Worm (Caenorhabditis elegans) whole organism, early embryonic: ENCODE measurements around the gene srg-50.

ENCODE experiments used
- B0310.2 ChIP-seq: sonication (generic microtip); optimal IDR thresholded peaks from 2 replicates; lab custom pipeline; 2016; ENCODE audit warnings: mild to moderate bottlenecking, missing genetic modification characterization, missing compliant biosample characterization
- F13C5.2 ChIP-seq: sonication (generic microtip); optimal IDR thresholded peaks from 2 replicates; lab custom pipeline; 2017; ENCODE audit warnings: mild to moderate bottlenecking, missing genetic modification characterization, inconsistent platforms, missing compliant biosample characterization
- aly-1 ChIP-seq: sonication (generic microtip); optimal IDR thresholded peaks from 2 replicates; lab custom pipeline; 2016; ENCODE audit warnings: missing genetic modification characterization, missing compliant biosample characterization
- ama-1 ChIP-seq: fragments of 150-350 bp; optimal IDR thresholded peaks from 2 replicates; lab custom pipeline; 2014
- ceh-13 ChIP-seq: fragments of 200-800 bp; sonication (Bioruptor generic); optimal IDR thresholded peaks from 2 replicates; lab custom pipeline; 2018; ENCODE audit warnings: mild to moderate bottlenecking, missing genetic modification characterization, missing compliant biosample characterization
- ceh-36 ChIP-seq: sonication (generic microtip); optimal IDR thresholded peaks from 2 replicates; lab custom pipeline; 2016; ENCODE audit warnings: missing genetic modification characterization, inconsistent platforms, missing compliant biosample characterization
- ets-7 ChIP-seq: sonication (generic microtip); optimal IDR thresholded peaks from 2 replicates; lab custom pipeline; 2016; ENCODE audit warnings: missing genotype, missing genetic modification characterization, missing compliant biosample characterization
- flt-1 ChIP-seq: fragments of 200-800 bp; sonication (Bioruptor generic); IDR thresholded peaks from 2 replicates; pipeline ENCODE4 v1.3.6; 2022; ENCODE audit warnings: missing genetic modification characterization, missing compliant biosample characterization
- hmbx-1 ChIP-seq: sonication (generic microtip); optimal IDR thresholded peaks from 2 replicates; lab custom pipeline; 2016; ENCODE audit warnings: mild to moderate bottlenecking, missing genetic modification characterization, missing compliant biosample characterization
- hmg-4 ChIP-seq: fragments of 200-800 bp; sonication (Bioruptor generic); optimal IDR thresholded peaks from 2 replicates; lab custom pipeline; 2018; ENCODE audit warnings: mild to moderate bottlenecking, missing genetic modification characterization, missing compliant biosample characterization
- hnd-1 ChIP-seq: sonication (generic microtip); optimal IDR thresholded peaks from 2 replicates; lab custom pipeline; 2016; ENCODE audit warnings: missing genetic modification characterization, missing compliant biosample characterization
- pes-1 ChIP-seq: fragments of 200-800 bp; sonication (Bioruptor generic); IDR thresholded peaks from 2 replicates; pipeline ENCODE4 v1.3.6; 2022; ENCODE audit warnings: missing genetic modification reagents, missing genetic modification characterization, missing compliant biosample characterization
- scrt-1 ChIP-seq: fragments of 200-800 bp; sonication (Bioruptor generic); IDR thresholded peaks from 2 replicates; pipeline ENCODE4 v1.3.6; 2022; ENCODE audit warnings: missing genetic modification characterization, missing compliant biosample characterization
- sea-1 ChIP-seq: fragments of 200-800 bp; sonication (Bioruptor generic); conservative IDR thresholded peaks from 2 replicates; pipeline ENCODE4 v1.3.6; 2022; ENCODE audit warnings: missing genetic modification characterization, missing compliant biosample characterization
- tbx-11 ChIP-seq: fragments of 200-800 bp; sonication (Bioruptor generic); IDR thresholded peaks from 2 replicates; pipeline ENCODE4 v1.3.6; 2022; ENCODE audit warnings: missing genetic modification characterization, missing compliant biosample characterization
- tbx-37 ChIP-seq: fragments of 200-800 bp; sonication (Bioruptor generic); conservative IDR thresholded peaks from 2 replicates; pipeline ENCODE4 v1.3.6; 2022; ENCODE audit warnings: missing genetic modification reagents, missing genetic modification characterization, missing compliant biosample characterization
- tra-4 ChIP-seq: sonication (generic microtip); optimal IDR thresholded peaks from 2 replicates; lab custom pipeline; 2017; ENCODE audit warnings: missing genetic modification characterization, missing compliant biosample characterization

Gene srg-50

DNA sequence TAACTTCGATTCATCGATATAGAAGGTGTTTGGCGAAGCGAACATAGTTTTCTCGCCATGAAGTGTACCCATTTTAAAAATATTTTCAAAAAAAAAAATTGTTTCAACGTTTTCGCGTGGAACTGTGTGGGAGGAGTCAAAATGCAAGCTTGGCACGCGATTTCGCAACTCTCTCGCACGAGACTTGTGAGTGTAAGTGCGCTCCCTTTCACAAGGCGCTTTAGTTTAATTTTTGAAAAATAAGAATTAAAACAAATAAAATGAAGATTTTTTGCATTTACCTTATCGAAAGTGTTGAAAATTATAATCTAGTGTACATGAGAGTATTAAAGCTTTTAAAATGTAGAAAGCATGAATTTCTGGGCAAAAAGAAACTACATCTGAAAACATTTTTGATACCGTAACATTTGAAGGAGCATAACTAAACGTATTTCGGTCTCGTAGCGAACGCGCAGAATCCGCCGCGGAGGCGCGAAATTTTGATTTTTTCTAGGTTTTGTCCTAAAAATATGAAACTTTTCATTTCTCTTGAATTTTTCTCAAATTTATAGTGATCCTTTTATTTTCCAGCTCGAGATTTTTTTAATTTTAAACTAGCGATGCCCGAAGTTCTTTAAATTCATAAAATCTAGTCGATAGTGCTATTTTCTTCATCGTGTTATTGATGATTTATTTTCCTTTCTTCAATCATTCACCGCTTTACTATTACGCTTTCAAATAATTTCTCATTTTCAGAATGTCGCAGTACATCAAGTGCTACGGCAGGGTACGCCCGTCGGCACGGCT, 35.3 kb downstream of the srg-50 start, which contains the start of the genes cogc-2 and klp-18:
cogc-2 (minus strand) TSS at position 105 of the 786 bp plus-strand sequence.
klp-18 (plus strand) TSS at position 736 of the 786 bp plus-strand sequence.
- TF ChIP-seq sea-1 (GFP tag; lab: Robert Waterston, UW) = no peak; the same call in 1 of the 2 replicates
- no peak; the same call in 1 of the 2 replicates for TF ChIP-seq flt-1 (GFP tag; lab: Robert Waterston, UW)
- peak; percentile 2 for TF ChIP-seq ceh-13
- peak; percentile 17 for TF ChIP-seq ets-7
- TF ChIP-seq hmg-4 (GFP tag; lab: Kevin White, UChicago) = peak; percentile 70
- TF ChIP-seq tbx-11 (GFP tag; lab: Robert Waterston, UW) = peak; percentile 50; the same call in 1 of the 2 replicates
- peak; percentile 56 for TF ChIP-seq tbx-37
- TF ChIP-seq ama-1 (lab: Kevin White, UChicago) = no peak
- TF ChIP-seq B0310.2 (tag; lab: Kevin White, UChicago) = no peak
- no peak for TF ChIP-seq tra-4 (tag; lab: Kevin White, UChicago)
- TF ChIP-seq hmbx-1 (tag; lab: Kevin White, UChicago) = peak; percentile 7
- TF ChIP-seq ceh-36 (tag; lab: Kevin White, UChicago) = peak; percentile 23
- TF ChIP-seq F13C5.2 (tag; lab: Kevin White, UChicago) = peak; percentile 89
- TF ChIP-seq pes-1 (GFP tag; lab: Robert Waterston, UW) = peak; percentile 72
- TF ChIP-seq aly-1 (tag; lab: Kevin White, UChicago) = peak; percentile 38
- TF ChIP-seq scrt-1 (GFP tag; lab: Robert Waterston, UW) = peak; percentile 76
- TF ChIP-seq hnd-1 = peak; percentile 26

DNA sequence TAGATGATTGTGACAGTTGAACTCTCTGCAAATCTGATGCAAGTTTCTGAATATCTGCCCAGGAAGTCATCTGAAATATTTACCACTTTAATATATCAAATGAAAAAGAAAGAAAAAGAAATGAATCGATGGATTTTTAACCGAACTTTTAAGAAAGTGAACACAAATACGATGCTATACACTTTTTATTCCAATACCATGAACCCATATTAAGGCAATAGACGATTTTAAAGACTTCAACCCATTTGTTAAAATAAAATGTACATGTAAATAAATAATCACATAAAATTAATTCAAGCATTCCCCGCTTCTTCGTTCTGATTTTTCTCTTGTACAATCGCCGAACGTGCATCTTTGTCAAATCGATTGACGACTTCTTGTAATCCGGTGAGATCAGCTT, 38.2 kb downstream of the srg-50 start, which contains the start of gene ufl-1:
ufl-1 (minus strand) TSS at position 70 of the 400 bp plus-strand sequence.
- TF ChIP-seq sea-1 (GFP tag; lab: Robert Waterston, UW) (no peak), B0310.2 (tag; lab: Kevin White, UChicago) (no peak), hnd-1 (no peak), ceh-13 (no peak), ama-1 (lab: Kevin White, UChicago) (no peak), pes-1 (GFP tag; lab: Robert Waterston, UW) (no peak), F13C5.2 (tag; lab: Kevin White, UChicago) (no peak), tra-4 (tag; lab: Kevin White, UChicago) (no peak), ceh-36 (tag; lab: Kevin White, UChicago) (no peak), tbx-37 (no peak), hmg-4 (GFP tag; lab: Kevin White, UChicago) (no peak)

DNA sequence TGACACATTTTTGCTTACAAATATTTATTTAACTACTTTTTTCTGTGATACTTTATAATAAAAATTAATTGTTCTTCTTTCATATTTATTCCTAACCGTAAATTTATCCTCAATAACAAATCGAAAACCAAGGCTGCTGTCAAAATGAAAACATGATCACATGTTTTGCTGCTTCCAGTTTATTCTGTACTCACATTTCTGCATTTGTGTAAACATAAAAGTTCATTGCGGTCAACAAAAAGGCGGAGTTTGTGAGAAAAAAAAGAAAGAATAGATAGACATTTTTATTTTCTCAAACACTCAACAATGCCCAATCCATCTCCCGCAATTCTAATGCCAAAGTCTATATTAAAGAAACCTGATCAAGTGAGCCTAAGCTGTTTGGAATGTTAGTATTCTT, 39.1 kb downstream of the srg-50 start, which contains the start of gene C06G3.3:
C06G3.3 (plus strand) TSS at position 301 of the 400 bp plus-strand sequence.
- TF ChIP-seq tbx-37 (no peak), ceh-36 (tag; lab: Kevin White, UChicago) (no peak), hnd-1 (no peak), hmg-4 (GFP tag; lab: Kevin White, UChicago) (no peak), tbx-11 (GFP tag; lab: Robert Waterston, UW) (no peak), sea-1 (GFP tag; lab: Robert Waterston, UW) (no peak)

DNA sequence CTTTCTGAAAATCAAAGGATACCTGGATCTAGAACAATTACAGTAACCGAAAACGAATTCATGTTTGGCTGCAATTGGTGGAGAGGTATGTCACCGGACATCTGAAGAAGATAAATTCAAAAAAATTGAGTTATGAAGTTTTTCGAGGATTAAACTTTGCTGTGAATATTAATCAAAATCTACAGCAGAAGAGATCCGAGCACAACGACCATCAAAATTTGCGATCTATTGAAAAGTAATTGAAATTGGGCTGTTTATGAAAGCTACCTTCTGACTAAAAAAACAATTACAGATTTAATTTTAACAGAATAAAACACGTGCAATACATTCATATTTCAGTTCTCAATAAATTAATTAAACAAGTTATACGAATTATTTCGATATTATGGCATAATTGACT, 42.5 kb downstream of the srg-50 start, which contains the start of gene C06G3.8:
C06G3.8 (minus strand) TSS at position 101 of the 400 bp plus-strand sequence.
- no peak for TF ChIP-seq tbx-11 (GFP tag; lab: Robert Waterston, UW)
- no peak for TF ChIP-seq scrt-1 (GFP tag; lab: Robert Waterston, UW)
- TF ChIP-seq ama-1 (lab: Kevin White, UChicago) = no peak
- TF ChIP-seq B0310.2 (tag; lab: Kevin White, UChicago) = no peak
- TF ChIP-seq sea-1 (GFP tag; lab: Robert Waterston, UW) = no peak
- no peak for TF ChIP-seq hnd-1
- TF ChIP-seq flt-1 (GFP tag; lab: Robert Waterston, UW) = no peak
- no peak for TF ChIP-seq aly-1 (tag; lab: Kevin White, UChicago)
- TF ChIP-seq tra-4 (tag; lab: Kevin White, UChicago) = no peak
- TF ChIP-seq ets-7 = no peak
- TF ChIP-seq pes-1 (GFP tag; lab: Robert Waterston, UW) = no peak
- TF ChIP-seq ceh-36 (tag; lab: Kevin White, UChicago) = no peak

DNA sequence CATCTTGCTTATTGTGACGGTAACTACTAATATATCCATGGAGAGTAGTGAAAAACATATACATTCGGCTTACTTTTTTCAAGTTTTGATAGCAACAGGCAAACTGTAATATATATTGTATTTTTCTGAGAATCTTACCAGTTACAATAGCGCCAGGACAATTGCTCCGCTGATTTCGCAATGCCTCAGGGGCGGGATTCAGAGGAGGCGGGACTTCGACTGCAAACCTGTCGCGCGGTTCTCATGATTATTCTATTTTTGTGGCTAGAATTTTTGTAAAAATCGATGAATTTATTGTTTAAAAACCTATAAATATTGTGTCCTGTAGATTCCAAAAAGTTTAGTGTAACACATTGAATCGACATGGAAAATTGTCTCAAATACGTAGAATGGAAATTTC, 43.9 kb downstream of the srg-50 start:
- TF ChIP-seq tbx-11 (GFP tag; lab: Robert Waterston, UW) (no peak), F13C5.2 (tag; lab: Kevin White, UChicago) (no peak), ets-7 (no peak), hnd-1 (no peak), ceh-36 (tag; lab: Kevin White, UChicago) (no peak), sea-1 (GFP tag; lab: Robert Waterston, UW) (no peak), scrt-1 (GFP tag; lab: Robert Waterston, UW) (no peak), hmg-4 (GFP tag; lab: Kevin White, UChicago) (no peak), B0310.2 (tag; lab: Kevin White, UChicago) (no peak), tra-4 (tag; lab: Kevin White, UChicago) (no peak)

DNA sequence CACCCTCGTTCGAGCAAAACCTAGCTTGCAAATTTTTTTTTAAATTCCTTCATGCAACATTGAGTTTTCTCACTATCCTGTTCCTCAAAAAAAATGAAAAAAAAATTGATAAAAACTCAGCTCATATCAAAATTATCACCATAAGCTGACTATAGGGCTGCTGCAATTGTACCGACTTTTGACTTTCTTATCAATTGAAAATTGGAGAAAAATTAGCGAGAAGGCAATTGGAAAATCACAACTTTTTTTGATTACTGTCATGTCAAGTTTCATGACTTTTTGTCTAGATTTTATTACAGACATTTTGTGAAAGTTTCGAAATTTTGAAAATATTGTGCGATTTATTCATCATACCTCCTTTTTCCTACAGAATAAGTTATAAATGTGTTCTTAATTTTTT, 49.1 kb downstream of the srg-50 start:
- TF ChIP-seq ceh-13 = no peak
- TF ChIP-seq sea-1 (GFP tag; lab: Robert Waterston, UW) = no peak
- no peak for TF ChIP-seq scrt-1 (GFP tag; lab: Robert Waterston, UW)
- no peak for TF ChIP-seq hmg-4 (GFP tag; lab: Kevin White, UChicago)
- TF ChIP-seq tbx-11 (GFP tag; lab: Robert Waterston, UW) = no peak

DNA sequence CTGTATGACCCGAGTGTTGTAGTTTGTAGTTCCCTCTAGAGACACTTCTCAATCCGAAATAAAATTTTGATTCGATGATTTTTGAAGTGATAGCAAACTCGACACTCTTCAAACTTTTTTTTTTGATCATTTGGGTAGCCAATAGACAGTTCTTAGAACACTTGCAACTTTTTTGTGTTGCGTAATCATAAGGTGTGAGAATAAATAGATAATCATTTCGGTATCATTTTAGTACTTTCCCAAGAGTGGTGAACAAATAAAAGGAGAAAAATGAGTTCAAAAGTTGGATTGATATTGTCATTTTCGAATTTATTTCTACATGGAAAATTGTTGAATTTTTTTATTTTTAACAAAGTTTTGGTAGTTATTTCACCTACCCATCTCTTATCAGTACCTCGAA, 50.1 kb downstream of the srg-50 start:
- TF ChIP-seq tbx-37 (no peak), ceh-36 (tag; lab: Kevin White, UChicago) (no peak), pes-1 (GFP tag; lab: Robert Waterston, UW) (no peak), tbx-11 (GFP tag; lab: Robert Waterston, UW) (no peak), ets-7 (no peak), ama-1 (lab: Kevin White, UChicago) (no peak), B0310.2 (tag; lab: Kevin White, UChicago) (no peak), flt-1 (GFP tag; lab: Robert Waterston, UW) (no peak), sea-1 (GFP tag; lab: Robert Waterston, UW) (no peak), aly-1 (tag; lab: Kevin White, UChicago) (no peak), hmg-4 (GFP tag; lab: Kevin White, UChicago) (no peak)
